Fruit fly (Drosophila melanogaster): Measurements from ENCODE around the gene Gbeta5.

Gene Gbeta5

DNA sequence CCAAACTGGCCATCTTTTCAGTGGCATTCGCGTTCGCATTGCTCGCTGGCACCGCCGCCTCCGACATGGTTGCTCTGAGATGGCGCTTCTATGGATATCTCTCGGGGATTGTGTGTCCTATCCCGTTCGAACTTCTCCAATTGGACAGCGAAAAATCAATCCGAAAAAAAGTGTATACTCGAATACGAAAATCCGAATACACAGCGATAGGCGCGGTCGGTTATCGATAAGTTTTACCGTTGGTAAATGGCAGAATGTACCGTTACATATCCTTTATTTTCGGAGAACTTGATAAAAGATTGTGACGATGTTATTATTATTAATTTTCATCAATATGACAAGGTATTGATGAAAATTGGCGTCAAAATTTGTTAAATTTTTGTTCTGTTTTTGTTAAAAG, at the start of gene Gbeta5:
Gene Gbeta5, minus strand, starts transcription at position 199 of the 400 bp plus-strand sequence.
- TF ChIP-seq Myc (optimal IDR thresholded peaks at IDR 0.05) (no peak), h (optimal IDR thresholded peaks at IDR 0.05) (no peak), psq (optimal IDR thresholded peaks at IDR 0.05) (no peak), ttk (optimal IDR thresholded peaks at IDR 0.05) (no peak), insv (optimal IDR thresholded peaks at IDR 0.05) (no peak), Sin3A (optimal IDR thresholded peaks at IDR 0.05) (no peak)

DNA sequence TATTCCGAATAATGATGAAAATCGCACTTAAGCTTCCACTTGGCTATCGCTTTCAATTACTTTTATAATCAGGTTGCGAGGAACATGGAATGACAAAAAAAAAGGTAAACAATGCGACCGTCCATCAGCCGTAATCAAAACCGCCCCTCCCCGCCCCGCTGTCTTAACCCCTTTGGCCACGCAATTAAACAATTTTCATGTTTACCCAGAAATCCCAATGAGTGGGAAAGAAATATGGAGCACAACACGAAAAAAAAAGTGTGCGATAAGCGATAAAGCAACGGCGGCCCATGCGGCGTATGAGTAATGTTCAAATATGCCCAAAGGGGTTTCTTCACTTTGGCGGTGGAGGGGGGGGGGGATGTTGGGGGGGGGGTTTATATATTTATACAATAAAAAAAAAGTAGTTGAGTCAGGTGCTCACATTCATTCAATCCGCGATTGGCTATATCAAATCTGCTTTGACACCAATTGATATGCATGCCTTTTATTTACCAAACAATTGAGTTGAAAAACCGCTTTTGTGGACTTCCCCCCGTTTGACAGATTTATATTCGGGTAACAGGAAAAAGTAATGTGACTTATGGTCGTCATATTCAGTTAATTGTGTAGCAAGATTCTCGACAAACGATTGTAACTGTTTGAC, 47.0 kb upstream of the Gbeta5 start:
- TF ChIP-seq h (optimal IDR thresholded peaks at IDR 0.05) (no peak), Myc (optimal IDR thresholded peaks at IDR 0.05) (no peak), Sin3A (optimal IDR thresholded peaks at IDR 0.05) (no peak), ttk (optimal IDR thresholded peaks at IDR 0.05) (no peak), insv (optimal IDR thresholded peaks at IDR 0.05) (no peak), psq (optimal IDR thresholded peaks at IDR 0.05) (no peak)

DNA sequence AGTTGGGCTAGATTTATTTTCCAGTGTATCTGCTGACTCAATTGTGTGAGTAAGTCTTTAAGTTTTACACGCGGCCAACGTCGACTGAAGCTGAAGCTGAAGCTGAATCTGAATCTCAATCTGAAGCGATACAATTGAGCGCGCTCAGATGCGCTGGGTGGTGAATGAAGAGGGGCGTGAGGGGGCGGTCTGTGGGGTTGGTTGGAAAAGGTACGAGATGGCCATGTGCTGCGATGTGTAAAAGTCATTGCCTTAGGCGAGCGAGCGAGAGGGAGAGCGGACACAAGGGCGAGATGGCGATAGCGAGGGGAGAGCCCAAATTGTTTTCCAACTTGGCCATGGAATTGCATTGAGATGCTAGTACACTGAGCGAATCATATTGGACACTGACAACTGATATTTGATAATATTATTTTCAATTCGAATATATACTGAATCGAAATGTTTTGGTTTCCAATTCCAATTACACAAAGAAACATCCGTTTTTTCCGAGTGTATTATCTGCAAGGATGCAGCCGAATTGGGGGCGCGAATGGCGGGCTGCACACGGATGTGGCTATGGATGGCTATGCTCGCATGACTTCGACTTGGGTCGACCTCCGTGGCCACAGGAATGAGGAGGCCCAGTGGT, 44.6 kb upstream of the Gbeta5 start:
- TF ChIP-seq h (optimal IDR thresholded peaks at IDR 0.05): no peak
- no peak for TF ChIP-seq psq (optimal IDR thresholded peaks at IDR 0.05)

DNA sequence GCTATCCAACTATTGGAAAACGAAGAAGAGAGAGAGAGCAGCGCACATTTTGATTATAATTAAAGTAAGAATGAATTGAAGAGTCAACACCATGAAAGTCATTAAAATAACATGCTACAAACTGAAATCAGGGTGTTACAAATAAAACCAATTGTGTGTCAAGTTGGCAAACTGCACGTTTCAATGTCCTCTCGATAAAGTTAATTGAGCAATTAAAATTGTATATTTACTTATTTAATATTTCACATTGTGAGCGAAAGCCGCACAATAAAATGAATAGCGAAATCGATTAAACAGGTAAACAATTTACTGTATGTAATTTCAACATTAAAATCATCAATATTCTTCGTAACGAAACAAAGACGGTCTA, 44.1 kb upstream of the Gbeta5 start:
- TF ChIP-seq psq (optimal IDR thresholded peaks at IDR 0.05) (no peak), h (optimal IDR thresholded peaks at IDR 0.05) (no peak), ttk (optimal IDR thresholded peaks at IDR 0.05) (no peak), Sin3A (optimal IDR thresholded peaks at IDR 0.05) (no peak), insv (optimal IDR thresholded peaks at IDR 0.05) (no peak), Myc (optimal IDR thresholded peaks at IDR 0.05) (no peak)

DNA sequence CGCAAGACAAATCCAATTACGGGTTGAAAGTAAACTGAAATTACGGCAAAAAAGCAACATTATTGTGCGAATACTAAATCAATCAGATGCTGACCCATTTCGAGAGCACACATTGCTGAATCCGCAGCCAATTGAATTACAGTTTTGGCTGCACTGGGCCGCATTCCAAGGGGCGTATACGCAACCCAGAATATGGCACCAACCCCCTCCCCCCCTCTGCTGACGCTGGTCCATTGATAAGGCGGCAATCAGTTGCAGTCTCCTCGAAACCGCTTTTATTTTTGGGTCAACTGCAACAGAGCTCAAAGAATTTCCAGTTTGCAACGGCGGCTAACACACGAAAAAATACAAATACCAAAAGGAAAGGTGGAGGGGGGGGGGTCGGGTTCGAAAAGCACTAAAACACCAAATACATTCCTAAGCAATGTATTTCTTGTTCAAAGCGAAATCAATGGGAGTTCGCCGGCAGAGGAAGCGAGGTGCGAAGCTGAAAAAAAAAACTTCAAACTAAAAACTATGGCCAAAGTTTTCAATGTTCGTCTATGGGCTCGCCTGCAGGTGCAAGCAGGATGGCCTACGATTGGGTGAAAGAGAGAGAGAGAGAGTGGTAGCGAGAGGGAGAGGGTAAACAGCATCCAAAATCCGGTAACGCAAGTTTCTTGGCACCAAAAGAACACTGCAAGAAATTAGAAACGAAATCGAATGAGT, 43.5 kb upstream of the Gbeta5 start:
- no peak for TF ChIP-seq psq (optimal IDR thresholded peaks at IDR 0.05)
- TF ChIP-seq Myc (optimal IDR thresholded peaks at IDR 0.05): no peak
- TF ChIP-seq h (optimal IDR thresholded peaks at IDR 0.05): no peak
- TF ChIP-seq Sin3A (optimal IDR thresholded peaks at IDR 0.05): no peak
- TF ChIP-seq ttk (optimal IDR thresholded peaks at IDR 0.05): no peak
- TF ChIP-seq insv (optimal IDR thresholded peaks at IDR 0.05): no peak

DNA sequence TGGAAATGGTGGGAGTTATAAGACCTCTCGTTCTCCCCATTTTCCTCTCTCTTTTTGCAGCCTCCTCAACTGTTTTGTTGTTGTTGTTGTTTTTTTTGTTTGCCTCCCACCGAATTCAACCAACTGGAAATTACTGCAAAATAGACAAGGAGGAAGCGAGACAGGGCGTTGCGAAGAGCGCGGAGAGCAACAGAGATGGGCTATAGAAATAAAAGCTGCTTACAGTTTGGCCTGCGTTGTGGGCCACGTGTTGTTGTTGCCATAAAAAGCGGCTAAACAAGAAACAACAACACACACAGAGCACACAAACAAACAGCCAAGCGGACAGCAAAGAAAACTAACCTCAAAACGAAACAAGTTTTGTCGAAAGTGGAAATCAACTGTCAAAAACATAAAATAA, 42.5 kb upstream of the Gbeta5 start:
- TF ChIP-seq insv (optimal IDR thresholded peaks at IDR 0.05) (no peak), psq (optimal IDR thresholded peaks at IDR 0.05) (no peak)

DNA sequence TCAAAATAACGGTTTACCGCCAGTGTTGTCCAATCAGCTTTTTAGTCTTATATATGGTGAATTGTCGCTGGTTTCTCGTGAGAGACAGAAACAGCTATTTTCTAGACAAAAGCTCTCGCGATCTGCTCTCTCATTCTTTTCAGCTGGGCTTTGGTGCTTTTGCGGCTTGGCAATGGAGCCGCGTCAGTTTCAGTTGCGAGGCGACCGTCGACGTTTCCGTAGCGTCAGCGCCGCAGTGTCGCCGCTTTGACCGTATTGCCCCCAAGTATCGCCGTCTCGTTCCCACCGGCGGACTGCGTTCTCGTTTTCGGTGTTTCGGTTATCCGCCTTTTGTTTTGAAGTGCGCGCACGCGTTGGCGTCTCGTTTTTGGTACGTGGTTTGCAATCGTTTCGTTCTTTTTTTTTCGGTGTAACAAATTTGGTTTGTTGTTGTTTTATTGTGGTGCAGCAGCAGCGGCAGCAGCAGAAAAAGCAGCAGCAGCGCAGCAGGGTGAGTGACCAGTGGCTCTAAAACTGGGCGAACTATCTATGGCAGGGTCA, 41.0 kb upstream of the Gbeta5 start:
- no peak for TF ChIP-seq ttk (optimal IDR thresholded peaks at IDR 0.05)
- no peak for TF ChIP-seq psq (optimal IDR thresholded peaks at IDR 0.05)
- no peak for TF ChIP-seq insv (optimal IDR thresholded peaks at IDR 0.05)
- TF ChIP-seq h (optimal IDR thresholded peaks at IDR 0.05): no peak
- TF ChIP-seq Myc (optimal IDR thresholded peaks at IDR 0.05): no peak
- TF ChIP-seq Sin3A (optimal IDR thresholded peaks at IDR 0.05): no peak

DNA sequence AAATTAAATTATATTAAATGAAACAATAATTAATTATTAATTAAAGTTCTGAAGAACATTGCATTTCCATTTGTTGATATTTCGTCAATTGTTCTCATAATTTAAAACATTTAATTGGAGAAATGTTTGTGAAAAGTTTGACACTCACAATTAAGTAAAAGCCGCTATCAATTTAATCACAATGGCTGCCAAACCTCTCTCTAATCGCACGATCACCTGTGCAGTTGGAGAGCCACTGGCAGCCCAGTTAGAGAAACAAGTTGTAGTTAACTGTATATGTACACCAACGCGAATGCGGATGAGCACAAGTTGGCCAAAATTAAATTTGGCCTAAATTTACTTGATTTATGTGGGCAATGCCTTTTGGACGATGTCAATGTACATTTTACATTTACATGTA, 40.1 kb upstream of the Gbeta5 start:
- no peak for TF ChIP-seq ttk (optimal IDR thresholded peaks at IDR 0.05)
- TF ChIP-seq Sin3A (optimal IDR thresholded peaks at IDR 0.05): no peak
- TF ChIP-seq Myc (optimal IDR thresholded peaks at IDR 0.05): no peak
- no peak for TF ChIP-seq insv (optimal IDR thresholded peaks at IDR 0.05)
- no peak for TF ChIP-seq psq (optimal IDR thresholded peaks at IDR 0.05)
- TF ChIP-seq h (optimal IDR thresholded peaks at IDR 0.05): no peak

DNA sequence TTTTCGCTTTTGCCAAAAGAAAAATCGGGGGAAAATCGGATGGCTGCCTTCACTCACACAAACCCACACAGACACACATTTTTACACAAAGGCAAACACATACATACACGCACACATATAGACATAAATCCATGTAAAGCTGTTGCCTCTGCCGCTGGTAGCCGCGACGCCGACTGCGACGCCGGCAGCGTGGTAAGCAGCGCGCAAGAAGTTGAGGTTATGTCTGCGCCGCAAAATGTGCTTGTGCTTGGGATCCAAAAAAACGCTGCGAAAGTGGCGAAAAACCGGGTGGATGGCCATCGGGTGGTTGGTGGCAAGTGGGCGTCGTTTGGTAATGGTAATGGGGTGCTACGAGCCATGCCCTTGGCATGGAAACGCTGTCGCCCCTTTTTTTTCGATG, 27.8 kb upstream of the Gbeta5 start:
- no peak for TF ChIP-seq h (optimal IDR thresholded peaks at IDR 0.05)
- TF ChIP-seq Myc (optimal IDR thresholded peaks at IDR 0.05): no peak
- no peak for TF ChIP-seq psq (optimal IDR thresholded peaks at IDR 0.05)
- TF ChIP-seq Sin3A (optimal IDR thresholded peaks at IDR 0.05): no peak
- no peak for TF ChIP-seq insv (optimal IDR thresholded peaks at IDR 0.05)
- TF ChIP-seq ttk (optimal IDR thresholded peaks at IDR 0.05): no peak

DNA sequence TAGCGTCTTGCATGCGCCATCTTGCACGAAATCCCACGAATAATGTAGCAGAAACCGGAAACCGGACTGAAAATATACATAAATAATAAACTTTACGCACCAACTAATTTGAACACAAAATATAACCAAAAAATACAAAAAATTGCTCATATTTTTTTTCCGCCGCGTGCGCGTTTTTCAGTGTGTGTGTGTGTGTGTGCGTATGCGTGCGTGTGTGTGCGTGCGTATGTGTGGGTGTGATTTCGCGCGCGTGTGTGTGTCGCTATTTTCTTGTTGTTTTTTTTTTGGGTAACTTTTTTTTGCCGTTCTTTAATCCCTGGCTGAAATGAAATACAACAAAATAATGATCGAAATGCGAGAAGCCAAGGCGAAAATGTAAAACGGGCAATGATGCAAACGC, 26.9 kb upstream of the Gbeta5 start:
- TF ChIP-seq insv (optimal IDR thresholded peaks at IDR 0.05): no peak

DNA sequence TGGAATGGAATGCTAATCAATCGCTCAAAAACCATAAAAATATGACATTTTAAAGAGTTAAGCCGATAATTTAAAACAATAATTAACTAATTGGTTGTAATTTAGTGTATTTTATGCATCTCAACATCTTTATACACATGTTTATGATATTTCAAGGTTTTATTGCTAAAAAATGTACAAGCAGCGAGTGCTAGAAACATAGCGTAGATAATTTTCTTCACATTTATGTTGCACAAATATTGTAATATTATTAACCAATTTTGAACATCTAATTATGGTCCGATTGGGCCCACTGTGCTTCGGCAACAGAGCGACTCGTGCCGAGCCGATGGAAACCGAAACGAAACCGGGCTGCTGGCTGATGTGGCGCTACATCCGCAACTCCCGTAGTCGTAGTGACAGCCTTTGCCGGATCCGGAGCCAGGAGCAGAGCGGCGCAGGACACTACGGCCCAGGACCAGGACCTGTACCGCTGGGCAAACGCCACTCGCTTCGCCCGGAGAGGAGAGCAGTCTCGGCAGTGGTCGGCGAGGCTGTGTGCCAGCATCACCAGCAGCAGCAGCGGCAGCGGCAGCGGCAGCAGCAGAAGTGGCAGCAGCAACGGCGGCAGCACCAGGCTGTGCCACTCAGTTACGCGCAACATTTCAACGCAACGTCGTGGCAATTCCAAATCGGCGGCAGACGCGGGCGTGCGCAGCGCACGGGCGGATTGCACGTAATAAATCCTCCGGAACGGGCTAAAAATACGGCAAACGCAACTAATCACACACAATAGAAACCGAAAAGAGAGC, 26.3 kb upstream of the Gbeta5 start, which contains the start of gene sdt:
Gene sdt, plus strand, starts transcription at position 385 of the 791 bp plus-strand sequence.
- TF ChIP-seq insv (optimal IDR thresholded peaks at IDR 0.05) (no peak), Myc (optimal IDR thresholded peaks at IDR 0.05) (no peak), h (optimal IDR thresholded peaks at IDR 0.05) (no peak), Sin3A (optimal IDR thresholded peaks at IDR 0.05) (no peak), ttk (optimal IDR thresholded peaks at IDR 0.05) (no peak), psq (optimal IDR thresholded peaks at IDR 0.05) (no peak)

DNA sequence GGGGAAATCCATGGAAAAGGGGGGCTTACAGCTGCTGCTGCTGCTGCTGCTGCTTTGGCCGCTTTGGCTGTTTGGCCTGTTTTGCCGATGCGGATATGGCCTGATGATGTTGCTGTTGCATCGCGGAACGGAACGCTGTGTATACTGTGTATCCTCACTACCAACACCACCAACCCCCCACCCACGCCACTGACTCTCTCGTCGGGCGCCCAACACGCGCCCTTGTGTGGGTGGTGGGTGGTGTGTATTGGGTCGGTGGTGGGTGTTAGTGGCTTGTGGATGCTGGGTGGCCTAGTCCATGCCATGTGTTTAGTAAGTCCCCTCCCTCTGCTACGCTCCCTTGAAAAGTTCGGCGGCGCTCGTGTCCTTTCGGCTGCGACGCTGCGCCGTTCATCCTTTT, 25.7 kb upstream of the Gbeta5 start:
- TF ChIP-seq Myc (optimal IDR thresholded peaks at IDR 0.05) (no peak), h (optimal IDR thresholded peaks at IDR 0.05) (no peak)

Data from Kc167 (cell line).